Worm (Caenorhabditis elegans): ENCODE measurements around the gene C34E11.2.
A peak's percentile ranks its signal among the peaks of the same experiment; 100 is the strongest.

ce11 chrX:11854432-11854831, 39.9 kb upstream of the C34E11.2 start:
- TF ChIP-seq nhr-28 (tag; optimal IDR thresholded peaks at IDR 0.05) (peak; percentile 51), ZK546.5 (tag; optimal IDR thresholded peaks at IDR 0.05) (no peak), nhr-237 (tag; optimal IDR thresholded peaks at IDR 0.05) (no peak), lsy-2 (tag; optimal IDR thresholded peaks at IDR 0.05) (no peak), nhr-77 (tag; optimal IDR thresholded peaks at IDR 0.05) (no peak), nhr-42 (GFP tag; IDR thresholded peaks at IDR 0.05) (no peak), dve-1 (tag; optimal IDR thresholded peaks at IDR 0.05; ENCODE audit: insufficient read depth) (peak; percentile 48), lin-39 (tag; optimal IDR thresholded peaks at IDR 0.05) (no peak), skn-1 (tag; optimal IDR thresholded peaks at IDR 0.05) (no peak), unc-62 (GFP tag; optimal IDR thresholded peaks at IDR 0.05 in 1 of 2) (no peak), unc-62 (tag; optimal IDR thresholded peaks at IDR 0.05) (no peak), nhr-25 (tag; optimal IDR thresholded peaks at IDR 0.05; ENCODE audit: borderline replicate concordance, insufficient read depth) (no peak), tag-97 (GFP tag; IDR thresholded peaks at IDR 0.05) (no peak), daf-8 (GFP tag; IDR thresholded peaks at IDR 0.05) (no peak), set-16 (GFP tag; IDR thresholded peaks at IDR 0.05) (no peak)

All from whole organism, L4 larva.